Worm (Caenorhabditis elegans) whole organism, midembryonic: ENCODE measurements around the gene snf-11.

Experiments used
- T22C8.4 ChIP-seq: fragments of 200-800 bp; sonication (Bioruptor generic); IDR thresholded peaks from 2 replicates; pipeline ENCODE4 v1.3.6; 2022; ENCODE audit warnings: missing genetic modification characterization, missing compliant biosample characterization
- flt-1 ChIP-seq: fragments of 200-800 bp; sonication (Bioruptor generic); IDR thresholded peaks from 2 replicates; pipeline ENCODE4 v1.3.6; 2022; ENCODE audit warnings: missing genetic modification characterization, missing compliant biosample characterization
- klf-2 ChIP-seq: fragments of 200-800 bp; sonication (Bioruptor generic); conservative IDR thresholded peaks from 2 replicates; pipeline ENCODE4 v1.3.6; 2022; ENCODE audit warnings: missing genetic modification reagents, missing genetic modification characterization, missing compliant biosample characterization
- ztf-23 ChIP-seq: fragments of 200-800 bp; sonication (Bioruptor generic); IDR thresholded peaks from 2 replicates; pipeline ENCODE4 v1.3.6; 2022; ENCODE audit warnings: missing genetic modification reagents, missing genetic modification characterization, missing compliant biosample characterization

DNA sequence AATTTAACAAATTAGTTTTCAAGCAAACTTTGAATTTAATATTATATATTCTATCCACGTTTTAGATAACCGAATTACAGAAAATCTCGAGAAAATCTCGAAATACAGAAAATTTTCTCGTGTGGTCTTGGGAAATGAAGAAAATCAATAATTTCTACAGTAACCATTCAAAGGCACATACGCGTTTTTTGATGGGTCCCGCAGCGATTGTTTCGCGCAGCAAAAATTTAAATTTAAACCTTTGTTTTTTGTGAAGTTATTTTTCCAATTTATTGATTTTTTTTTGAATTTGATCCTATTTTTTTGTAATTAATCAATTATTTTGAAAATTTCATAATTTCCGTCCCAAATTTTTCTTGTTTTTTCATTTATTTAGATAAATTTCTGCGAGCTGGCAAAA lies 28.7 kb downstream of the snf-11 start:
- TF ChIP-seq T22C8.4 (GFP tag; lab: Robert Waterston, UW) (peak; percentile 62), klf-2 (GFP tag; lab: Robert Waterston, UW) (no peak), ztf-23 (GFP tag; lab: Robert Waterston, UW) (no peak), flt-1 (GFP tag; lab: Robert Waterston, UW) (no peak)
